Worm (Caenorhabditis elegans) whole organism, young adult: Measurements from ENCODE around the gene srw-29.

Experiments
- T07F8.4 ChIP-seq: sonication (generic microtip); optimal IDR thresholded peaks from 2 replicates; lab custom pipeline; 2016; ENCODE audit warnings: mild to moderate bottlenecking, missing genetic modification characterization, moderate library complexity, missing compliant biosample characterization
- ccch-3 ChIP-seq: fragments of 200-800 bp; sonication (Bioruptor generic); optimal IDR thresholded peaks from 2 replicates; lab custom pipeline; 2018; ENCODE audit warnings: mild to moderate bottlenecking, missing genetic modification characterization, missing compliant biosample characterization
- fkh-3 ChIP-seq: sonication (generic microtip); optimal IDR thresholded peaks from 2 replicates; lab custom pipeline; 2016; ENCODE audit warnings: mild to moderate bottlenecking, missing genetic modification characterization, missing compliant biosample characterization
- lin-26 ChIP-seq: fragments of 200-800 bp; sonication (Bioruptor generic); IDR thresholded peaks from 2 replicates; pipeline ENCODE4 v1.3.6; 2022; ENCODE audit warnings: missing genetic modification reagents, missing genetic modification characterization, missing compliant biosample characterization
- lin-40 ChIP-seq: sonication (generic microtip); optimal IDR thresholded peaks from 2 replicates; lab custom pipeline; 2016; ENCODE audit warnings: missing genetic modification characterization, mild to moderate bottlenecking, missing compliant biosample characterization, missing genotype, missing genetic modification reagents
- lsy-27 ChIP-seq: sonication (generic microtip); optimal IDR thresholded peaks from 2 replicates; lab custom pipeline; 2017; ENCODE audit warnings: missing genetic modification characterization, mild to moderate bottlenecking, missing compliant biosample characterization, antibody characterized with exemption, missing genotype, borderline replicate concordance; ENCODE audit not compliant: insufficient read depth
- mel-28 ChIP-seq: sonication (generic microtip); optimal IDR thresholded peaks from 2 replicates; lab custom pipeline; 2016; ENCODE audit warnings: borderline replicate concordance, mild to moderate bottlenecking, missing genetic modification characterization, missing compliant biosample characterization
- mxl-1 ChIP-seq: sonication (generic microtip); optimal IDR thresholded peaks from 2 replicates; lab custom pipeline; 2016; ENCODE audit warnings: missing genetic modification characterization, missing compliant biosample characterization
- snpc-3.4 ChIP-seq: sonication (generic microtip); optimal IDR thresholded peaks from 2 replicates; lab custom pipeline; 2017; ENCODE audit warnings: missing genetic modification characterization, mild to moderate bottlenecking, missing compliant biosample characterization, antibody characterized with exemption, moderate library complexity, missing genotype, missing genetic modification reagents
- unc-62 ChIP-seq: fragments of 150-350 bp; optimal IDR thresholded peaks from 2 replicates; lab custom pipeline; 2014; ENCODE audit warnings: missing biosample characterization, missing genetic modification reagents, missing genetic modification characterization

DNA sequence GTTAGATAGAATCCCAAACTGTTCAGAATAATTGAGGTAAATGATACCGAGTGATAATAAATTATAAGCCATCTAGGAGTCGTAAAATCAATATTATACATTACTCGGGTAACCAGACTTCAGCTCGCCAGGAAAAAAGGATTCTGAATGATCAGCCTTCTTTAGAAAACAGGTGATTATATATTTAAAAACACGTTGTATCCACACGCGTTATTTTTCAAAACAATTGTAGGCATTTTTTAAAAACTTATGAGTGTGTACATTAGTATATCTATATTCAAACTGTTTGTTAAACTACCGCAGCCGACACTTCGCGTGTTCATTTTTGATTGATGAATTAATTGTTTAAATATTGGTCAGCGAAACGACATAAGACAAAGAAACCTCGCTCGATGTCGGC lies 36.1 kb downstream of the srw-29 start, which contains the start of gene sri-65:
- TF ChIP-seq mxl-1 (tag; lab: Kevin White, UChicago) (no peak), unc-62 (GFP tag; lab: Kevin White, UChicago) (no peak), fkh-3 (tag; lab: Kevin White, UChicago) (no peak), lin-40 (tag; lab: Kevin White, UChicago) (no peak), snpc-3.4 (no peak), T07F8.4 (no peak), lin-26 (GFP tag; lab: Robert Waterston, UW) (no peak), mel-28 (no peak), ccch-3 (GFP tag; lab: Kevin White, UChicago) (no peak), lsy-27 (tag; lab: Kevin White, UChicago) (no peak)
